Worm (Caenorhabditis elegans) whole organism, late embryonic: ENCODE data around the gene sbp-1.

Source experiments
- F13H6.1 ChIP-seq: sonication (generic microtip); optimal IDR thresholded peaks from 2 replicates; lab custom pipeline; 2016; ENCODE audit warnings: missing genetic modification characterization, missing compliant biosample characterization
- ama-1 ChIP-seq: fragments of 150-350 bp; optimal IDR thresholded peaks from 2 replicates; lab custom pipeline; 2014
- ceh-14 ChIP-seq: sonication (generic microtip); optimal IDR thresholded peaks from 2 replicates; lab custom pipeline; 2016; ENCODE audit warnings: missing genotype, missing genetic modification characterization, missing compliant biosample characterization
- ceh-9 ChIP-seq: sonication (generic microtip); optimal IDR thresholded peaks from 2 replicates; lab custom pipeline; 2016; ENCODE audit warnings: mild to moderate bottlenecking, missing genetic modification characterization, inconsistent platforms, missing compliant biosample characterization
- ets-4 ChIP-seq: sonication (generic microtip); optimal IDR thresholded peaks from 2 replicates; lab custom pipeline; 2016; ENCODE audit warnings: missing genetic modification characterization, missing compliant biosample characterization
- nhr-11 ChIP-seq: fragments of 150-350 bp; optimal IDR thresholded peaks from 2 replicates; lab custom pipeline; 2014; ENCODE audit warnings: missing biosample characterization, missing genetic modification characterization
- pha-4 ChIP-seq: fragments of 150-350 bp; optimal IDR thresholded peaks from 2 replicates; lab custom pipeline; 2018; ENCODE audit warnings: missing biosample characterization, missing genetic modification reagents, missing genetic modification characterization
- rnt-1 ChIP-seq: sonication (generic microtip); optimal IDR thresholded peaks from 2 replicates; lab custom pipeline; 2016; ENCODE audit warnings: missing genetic modification characterization, missing compliant biosample characterization
- sdc-2 ChIP-seq: sonication (generic microtip); optimal IDR thresholded peaks from 2 replicates; lab custom pipeline; 2016; ENCODE audit warnings: missing genotype, missing genetic modification characterization, missing compliant biosample characterization

DNA sequence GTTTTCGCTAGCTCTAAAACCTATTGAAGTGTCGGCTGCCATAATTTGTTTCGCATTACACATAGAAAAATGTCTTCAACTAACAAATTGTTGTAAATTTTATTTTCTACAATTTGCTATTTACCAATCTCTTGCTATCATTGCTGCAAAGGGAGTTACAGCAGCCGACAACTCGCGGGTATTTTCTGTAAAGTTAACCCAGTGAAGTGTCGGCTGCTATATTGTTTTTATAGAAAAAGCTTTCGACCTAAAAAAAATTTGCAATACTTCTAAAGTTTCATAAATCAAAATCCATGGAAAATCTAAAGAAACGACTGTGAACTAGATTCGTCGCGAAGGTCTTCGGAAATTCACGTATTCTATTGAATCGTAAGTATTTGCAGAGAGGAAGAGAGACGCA lies 63.5 kb downstream of the sbp-1 start:
- no peak for TF ChIP-seq sdc-2
- TF ChIP-seq ceh-14: no peak
- no peak for TF ChIP-seq nhr-11
- TF ChIP-seq F13H6.1: no peak
- TF ChIP-seq ama-1 (lab: Kevin White, UChicago): no peak
- no peak for TF ChIP-seq pha-4 (tag; lab: Kevin White, UChicago)
- no peak for TF ChIP-seq ets-4
- TF ChIP-seq ceh-9 (tag; lab: Kevin White, UChicago): no peak
- TF ChIP-seq rnt-1 (tag; lab: Kevin White, UChicago): no peak
